Fruit fly (Drosophila melanogaster): ENCODE measurements around the gene Kcmf1.

The Kcmf1 gene

DNA sequence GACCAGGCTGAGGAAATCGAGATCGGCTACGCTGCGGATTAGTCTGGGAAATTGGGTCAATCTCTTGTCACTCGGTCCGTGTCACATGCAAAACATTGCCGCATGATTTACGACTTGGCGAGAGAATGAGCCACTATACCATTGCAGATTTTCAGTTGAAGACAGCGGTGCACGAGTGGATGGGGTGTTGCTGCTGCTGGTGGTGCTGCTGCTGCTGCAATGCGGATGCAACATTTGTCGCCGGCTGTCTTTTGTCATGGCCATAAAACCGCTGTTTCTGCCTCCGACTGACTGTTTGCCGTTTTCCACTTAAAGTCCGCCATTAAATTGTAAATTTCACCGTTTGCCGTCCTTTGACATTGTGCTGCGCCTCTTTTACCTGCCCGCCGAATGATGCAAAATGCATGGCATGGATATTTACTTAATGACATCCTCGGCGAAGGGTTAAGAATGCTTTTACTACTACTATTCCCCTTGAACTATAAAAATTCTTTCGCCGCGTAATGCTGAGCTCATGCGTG lies 38.6 kb downstream of the Kcmf1 start (continued):
- TF ChIP-seq CG4854 (GFP tag; optimal IDR thresholded peaks at IDR 0.05) = no peak
- no peak for TF ChIP-seq CG33213 (GFP tag; optimal IDR thresholded peaks at IDR 0.05)
- no peak for TF ChIP-seq slou (GFP tag; optimal IDR thresholded peaks at IDR 0.05)
- TF ChIP-seq CG15269 (tag; optimal IDR thresholded peaks at IDR 0.05) = no peak
- TF ChIP-seq Vsx1 (GFP tag; optimal IDR thresholded peaks at IDR 0.05) = no peak
- TF ChIP-seq Meics (GFP tag; optimal IDR thresholded peaks at IDR 0.05) = no peak
- no peak for TF ChIP-seq CG11560 (tag; IDR thresholded peaks at IDR 0.05)
- peak; percentile 32 for TF ChIP-seq CG15479 (GFP tag; optimal IDR thresholded peaks at IDR 0.05)
- TF ChIP-seq Bgb (GFP tag; IDR thresholded peaks at IDR 0.05; ENCODE audit: partially characterized antibody) = no peak
- TF ChIP-seq Optix (GFP tag; IDR thresholded peaks at IDR 0.05) = no peak
- peak; percentile 33 for TF ChIP-seq Kr (GFP tag; optimal IDR thresholded peaks at IDR 0.05)
- no peak for TF ChIP-seq Opbp (GFP tag; IDR thresholded peaks at IDR 0.05; ENCODE audit: partially characterized antibody)
- peak in 1 of 2 experiments; percentile 96 for TF ChIP-seq tll (GFP tag; optimal IDR thresholded peaks at IDR 0.05)
- no peak for TF ChIP-seq Mad (GFP tag; optimal IDR thresholded peaks at IDR 0.05)
- no peak for TF ChIP-seq esg (GFP tag; conservative IDR thresholded peaks at IDR 0.05)
- no peak for TF ChIP-seq sisA (GFP tag; IDR thresholded peaks at IDR 0.05)
- no peak for TF ChIP-seq zfh2 (GFP tag; optimal IDR thresholded peaks at IDR 0.05)
- no peak for TF ChIP-seq sna (GFP tag; IDR thresholded peaks at IDR 0.05; ENCODE audit: partially characterized antibody)
- TF ChIP-seq pita (GFP tag; optimal IDR thresholded peaks at IDR 0.05) = no peak
- no peak for TF ChIP-seq Fer2 (tag; optimal IDR thresholded peaks at IDR 0.05)
- TF ChIP-seq dati (GFP tag; IDR thresholded peaks at IDR 0.05) = no peak
- no peak for TF ChIP-seq Deaf1 (tag; optimal IDR thresholded peaks at IDR 0.05)
- TF ChIP-seq CG10462 (GFP tag; optimal IDR thresholded peaks at IDR 0.05) = no peak
- TF ChIP-seq HmgD (GFP tag; optimal IDR thresholded peaks at IDR 0.05) = no peak

- no peak for TF ChIP-seq Hr39 (optimal IDR thresholded peaks at IDR 0.05)
- TF ChIP-seq nom (GFP tag; optimal IDR thresholded peaks at IDR 0.05) = peak; percentile 45
- no peak for TF ChIP-seq Lpt (GFP tag; optimal IDR thresholded peaks at IDR 0.05)
- TF ChIP-seq sim (GFP tag; IDR thresholded peaks at IDR 0.05) = no peak
- 0 out of 2 replicates have a peak, but pooled peaks have one; percentile 28 for TF ChIP-seq CG11247 (GFP tag; IDR thresholded peaks at IDR 0.05)
- TF ChIP-seq ttk (GFP tag; IDR thresholded peaks at IDR 0.05) = 0 out of 2 replicates have a peak, but pooled peaks have one; percentile 6
- TF ChIP-seq bcd (GFP tag; optimal IDR thresholded peaks at IDR 0.05) = no peak
- 0 out of 3 replicates have a peak, but pooled peaks have one; percentile 48 for TF ChIP-seq H15 (GFP tag; IDR thresholded peaks at IDR 0.05)
- TF ChIP-seq CG1832 (GFP tag; optimal IDR thresholded peaks at IDR 0.05) = peak; percentile 24
- TF ChIP-seq Hmr (GFP tag; optimal IDR thresholded peaks at IDR 0.05) = no peak
- no peak for TF ChIP-seq hth (optimal IDR thresholded peaks at IDR 0.05)
- no peak for TF ChIP-seq CG6254 (GFP tag; optimal IDR thresholded peaks at IDR 0.05)
- TF ChIP-seq Dref (GFP tag; IDR thresholded peaks at IDR 0.05) = no peak
- peak; percentile 38; the same call in 1 of the 2 replicates for TF ChIP-seq Drgx (GFP tag; IDR thresholded peaks at IDR 0.05)
- TF ChIP-seq Dbx (GFP tag; IDR thresholded peaks at IDR 0.05) = no peak
Observed at dm6 chr3R:8971794-8972193, 42.9 kb downstream of the Kcmf1 start.

DNA sequence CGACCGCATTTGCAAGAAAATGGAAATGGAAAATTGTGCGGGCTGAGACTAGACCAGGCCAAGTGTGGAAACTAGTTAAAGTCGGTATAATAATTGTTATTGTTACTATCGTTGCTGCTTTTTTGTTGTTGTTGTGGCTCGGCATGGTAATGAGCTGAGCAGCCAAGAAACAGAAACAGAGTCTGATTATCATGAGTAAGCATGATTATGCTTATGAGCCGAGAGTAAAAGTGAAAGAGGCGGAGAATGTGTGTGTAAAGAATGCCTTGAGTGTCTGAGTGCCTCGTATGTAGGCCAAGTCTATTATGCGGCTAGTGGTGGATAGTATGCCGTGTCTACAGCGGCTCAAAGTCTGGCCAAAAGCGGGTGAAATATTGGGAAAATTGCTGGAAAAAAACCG lies 44.0 kb downstream of the Kcmf1 start:
- no peak for TF ChIP-seq ems (GFP tag; optimal IDR thresholded peaks at IDR 0.05)
- TF ChIP-seq CG4360 (GFP tag; IDR thresholded peaks at IDR 0.05) = 0 out of 2 replicates have a peak, but pooled peaks have one; percentile 39
- peak; percentile 16 for TF ChIP-seq kni (GFP tag; optimal IDR thresholded peaks at IDR 0.05)
- TF ChIP-seq Blimp-1 (GFP tag; optimal IDR thresholded peaks at IDR 0.05) = peak; percentile 96
